Worm (Caenorhabditis elegans) whole organism, L1 larva: ENCODE measurements around the gene Y73C8B.3.

Experiments used
- aha-1 ChIP-seq: fragments of 150-350 bp; optimal IDR thresholded peaks from 2 replicates; lab custom pipeline; 2014; ENCODE audit warnings: missing biosample characterization, missing genetic modification characterization
- ceh-63 ChIP-seq: fragments of 200-800 bp; sonication (Bioruptor generic); optimal IDR thresholded peaks from 2 replicates; lab custom pipeline; 2018; ENCODE audit warnings: mild to moderate bottlenecking, missing genetic modification characterization, missing compliant biosample characterization
- ceh-90 ChIP-seq: sonication (generic microtip); optimal IDR thresholded peaks from 2 replicates; lab custom pipeline; 2016; ENCODE audit warnings: missing genetic modification characterization, missing compliant biosample characterization
- dpl-1 ChIP-seq, 3 experiments: fragments of 150-350 bp in 2 of 3; sonication (generic microtip) in 1 of 3; optimal IDR thresholded peaks; 2 replicates each; lab custom pipeline; 2014 to 2017; ENCODE audit warnings: missing biosample characterization in 3 of 3, missing genetic modification characterization in 3 of 3, missing genetic modification reagents in 3 of 3
- efl-1 ChIP-seq, 4 experiments: fragments of 150-350 bp; optimal IDR thresholded peaks in 3 of 4; peaks in 1 of 4; 1 replicate in 1 of 4; 2 replicates in 3 of 4; lab custom pipeline; 2014; ENCODE audit warnings: missing biosample characterization in 2 of 4, missing genetic modification characterization in 2 of 4, missing genetic modification reagents in 2 of 4
- elt-2 ChIP-seq: sonication (generic microtip); optimal IDR thresholded peaks from 2 replicates; lab custom pipeline; 2016; ENCODE audit warnings: missing genetic modification characterization, mild to moderate bottlenecking, inconsistent platforms, missing compliant biosample characterization, missing genetic modification reagents
- elt-3 ChIP-seq, 6 experiments: fragments of 150-350 bp in 1 of 6; sonication (generic microtip); optimal IDR thresholded peaks; 2 replicates each; lab custom pipeline; 2017 to 2018; ENCODE audit warnings: missing biosample characterization in 6 of 6, missing genetic modification characterization in 6 of 6, inconsistent platforms in 1 of 6
- fos-1 ChIP-seq: fragments of 150-350 bp; optimal IDR thresholded peaks from 2 replicates; lab custom pipeline; 2014; ENCODE audit warnings: missing biosample characterization, missing genetic modification characterization
- grh-1 ChIP-seq: fragments of 200-800 bp; sonication (Bioruptor generic); IDR thresholded peaks from 2 replicates; pipeline ENCODE4 v1.3.6; 2022; ENCODE audit warnings: missing genetic modification reagents, missing genetic modification characterization, missing compliant biosample characterization
- hpl-2 ChIP-seq: fragments of 150-350 bp; optimal IDR thresholded peaks from 2 replicates; lab custom pipeline; 2014; ENCODE audit warnings: missing biosample characterization, missing genetic modification reagents, missing genetic modification characterization
- jun-1 ChIP-seq: fragments of 150-350 bp; optimal IDR thresholded peaks from 2 replicates; lab custom pipeline; 2014; ENCODE audit warnings: missing biosample characterization, missing genetic modification reagents, missing genetic modification characterization
- lin-13 ChIP-seq: fragments of 150-350 bp; optimal IDR thresholded peaks from 2 replicates; lab custom pipeline; 2014; ENCODE audit warnings: missing biosample characterization, missing genetic modification reagents, missing genetic modification characterization
- lin-39 ChIP-seq: fragments of 150-350 bp; optimal IDR thresholded peaks from 2 replicates; lab custom pipeline; 2014; ENCODE audit warnings: missing biosample characterization, missing genetic modification reagents, missing genetic modification characterization
- mef-2 ChIP-seq: fragments of 150-350 bp; optimal IDR thresholded peaks from 2 replicates; lab custom pipeline; 2014; ENCODE audit warnings: missing biosample characterization, missing genetic modification characterization
- nhr-19 ChIP-seq: fragments of 200-800 bp; sonication (Bioruptor generic); conservative IDR thresholded peaks from 2 replicates; pipeline ENCODE4 v1.3.6; 2022; ENCODE audit warnings: missing genetic modification characterization, missing compliant biosample characterization
- nhr-77 ChIP-seq: fragments of 150-350 bp; optimal IDR thresholded peaks from 2 replicates; lab custom pipeline; 2014; ENCODE audit warnings: missing biosample characterization, missing genetic modification characterization
- nhr-84 ChIP-seq: sonication (generic microtip); optimal IDR thresholded peaks from 2 replicates; lab custom pipeline; 2017; ENCODE audit warnings: missing biosample characterization, missing genetic modification characterization
- nhr-85 ChIP-seq: sonication (generic microtip); peaks from one replicate; lab custom pipeline; 2016; ENCODE audit warnings: missing genetic modification characterization, inconsistent platforms, missing compliant biosample characterization
- pag-3 ChIP-seq: sonication (generic microtip); optimal IDR thresholded peaks from 2 replicates; lab custom pipeline; 2017; ENCODE audit warnings: missing genetic modification characterization, mild to moderate bottlenecking, missing compliant biosample characterization, antibody characterized with exemption, borderline replicate concordance; ENCODE audit not compliant: insufficient read depth
- pax-3 ChIP-seq: fragments of 200-800 bp; sonication (Bioruptor generic); optimal IDR thresholded peaks from 2 replicates; lab custom pipeline; 2018; ENCODE audit warnings: mild to moderate bottlenecking, missing genetic modification characterization, moderate library complexity, missing compliant biosample characterization
- rnt-1 ChIP-seq: sonication (generic microtip); optimal IDR thresholded peaks from 2 replicates; lab custom pipeline; 2016; ENCODE audit warnings: mild to moderate bottlenecking, missing genetic modification characterization, moderate library complexity, missing compliant biosample characterization
- skn-1 ChIP-seq: fragments of 150-350 bp; optimal IDR thresholded peaks from 2 replicates; lab custom pipeline; 2014; ENCODE audit warnings: missing biosample characterization, missing genetic modification characterization
- snpc-4 ChIP-seq: fragments of 150-350 bp; optimal IDR thresholded peaks from 2 replicates; lab custom pipeline; 2014; ENCODE audit warnings: missing biosample characterization, missing genetic modification characterization
- sup-37 ChIP-seq: fragments of 200-800 bp; sonication (Bioruptor generic); optimal IDR thresholded peaks from 2 replicates; lab custom pipeline; 2018; ENCODE audit warnings: mild to moderate bottlenecking, missing genetic modification characterization, missing compliant biosample characterization
- swsn-7 ChIP-seq: sonication (generic microtip); optimal IDR thresholded peaks from 2 replicates; lab custom pipeline; 2016; ENCODE audit warnings: missing genetic modification characterization, missing compliant biosample characterization
- unc-98 ChIP-seq: fragments of 200-800 bp; sonication (Bioruptor generic); IDR thresholded peaks from 2 replicates; pipeline ENCODE4 v1.3.6; 2022; ENCODE audit warnings: missing genetic modification characterization, missing compliant biosample characterization
- vab-15 ChIP-seq: sonication (generic microtip); optimal IDR thresholded peaks from 2 replicates; lab custom pipeline; 2017; ENCODE audit warnings: missing genotype, mild to moderate bottlenecking, missing genetic modification characterization, missing compliant biosample characterization
- xbp-1 ChIP-seq: sonication (generic microtip); optimal IDR thresholded peaks from 2 replicates; lab custom pipeline; 2016; ENCODE audit warnings: missing genetic modification characterization, missing compliant biosample characterization
- zip-4 ChIP-seq: fragments of 200-800 bp; sonication (Bioruptor generic); optimal IDR thresholded peaks from 2 replicates; lab custom pipeline; 2018; ENCODE audit warnings: mild to moderate bottlenecking, missing genetic modification characterization, moderate library complexity, missing compliant biosample characterization
- ztf-4 ChIP-seq: fragments of 150-350 bp; optimal IDR thresholded peaks from 2 replicates; lab custom pipeline; 2014; ENCODE audit warnings: missing biosample characterization, missing genetic modification characterization

The Y73C8B.3 gene

ce11 chrV:3162299-3162698, 30.7 kb downstream of the Y73C8B.3 start:
- TF ChIP-seq dpl-1 (GFP tag; optimal IDR thresholded peaks at IDR 0.05; lab: Kevin White, UChicago) (no peak), pag-3 (tag; lab: Kevin White, UChicago) (no peak), nhr-19 (GFP tag; lab: Robert Waterston, UW) (no peak)

- TF ChIP-seq efl-1 (optimal IDR thresholded peaks at IDR 0.05; lab: Kevin White, UChicago) (no peak), efl-1 (GFP tag; optimal IDR thresholded peaks at IDR 0.05 in 1 of 2; lab: Kevin White, UChicago) (peak in 1 of 2 experiments; percentile 29), sup-37 (GFP tag; lab: Kevin White, UChicago) (no peak), mef-2 (tag; lab: Kevin White, UChicago) (no peak), lin-39 (tag; lab: Kevin White, UChicago) (no peak)
Observed at ce11 chrV:3159252-3159651, 33.8 kb downstream of the Y73C8B.3 start, which contains the start of gene C36C5.12. Gene C36C5.12 (minus strand): TSS chrV:3159352.

- TF ChIP-seq hpl-2 (GFP tag; lab: Kevin White, UChicago) (no peak), nhr-77 (tag; lab: Kevin White, UChicago) (no peak), lin-13 (no peak), nhr-85 (tag; lab: Kevin White, UChicago) (no peak)
Observed at ce11 chrV:3158379-3158778, 34.7 kb downstream of the Y73C8B.3 start.

ce11 chrV:3156786-3157185, 36.3 kb downstream of the Y73C8B.3 start, which contains the start of gene exh-1:
Gene exh-1 (plus strand): TSS chrV:3157086.
- TF ChIP-seq rnt-1: no peak
- TF ChIP-seq snpc-4 (tag; lab: Kevin White, UChicago): no peak
- no peak for TF ChIP-seq hpl-2 (GFP tag; lab: Kevin White, UChicago)
- TF ChIP-seq elt-3 (tag; optimal IDR thresholded peaks at IDR 0.05; lab: Kevin White, UChicago): no peak
- no peak for TF ChIP-seq nhr-85 (tag; lab: Kevin White, UChicago)
- TF ChIP-seq elt-2 (tag; lab: Kevin White, UChicago): no peak
- TF ChIP-seq ztf-4: no peak
- TF ChIP-seq xbp-1 (tag; lab: Kevin White, UChicago): no peak
- TF ChIP-seq grh-1 (GFP tag; lab: Robert Waterston, UW): no peak
- TF ChIP-seq ceh-63 (GFP tag; lab: Kevin White, UChicago): no peak
- no peak for TF ChIP-seq pax-3
- no peak for TF ChIP-seq zip-4 (GFP tag; lab: Kevin White, UChicago)
- no peak for TF ChIP-seq swsn-7 (tag; lab: Kevin White, UChicago)
- no peak for TF ChIP-seq nhr-19 (GFP tag; lab: Robert Waterston, UW)
- TF ChIP-seq, all 84 proteins: peak for 0

- TF ChIP-seq vab-15 (tag; lab: Kevin White, UChicago) (no peak), aha-1 (tag; lab: Kevin White, UChicago) (no peak), snpc-4 (tag; lab: Kevin White, UChicago) (no peak), unc-98 (GFP tag; lab: Robert Waterston, UW) (no peak), dpl-1 (GFP tag; optimal IDR thresholded peaks at IDR 0.05; lab: Kevin White, UChicago) (no peak), pag-3 (tag; lab: Kevin White, UChicago) (no peak), jun-1 (tag; lab: Kevin White, UChicago) (no peak), ceh-90 (tag; lab: Kevin White, UChicago) (no peak), skn-1 (tag; lab: Kevin White, UChicago) (no peak)
Observed at ce11 chrV:3155072-3155471, 38.0 kb downstream of the Y73C8B.3 start, which contains the start of gene srab-7. Gene srab-7 (minus strand): TSS chrV:3155172.

ce11 chrV:3151862-3152261, 41.2 kb downstream of the Y73C8B.3 start, which contains the start of gene srab-6:
Gene srab-6 (minus strand): TSS chrV:3151962.
- TF ChIP-seq nhr-84 (tag; lab: Kevin White, UChicago) (no peak), vab-15 (tag; lab: Kevin White, UChicago) (no peak), fos-1 (tag; lab: Kevin White, UChicago) (no peak)
